Worm (Caenorhabditis elegans) whole organism, mixed stage, embryonic: Measurements from ENCODE around the gene B0491.6.

Experiments
- blmp-1 ChIP-seq: fragments of 150-350 bp; optimal IDR thresholded peaks from 2 replicates; lab custom pipeline; 2014; ENCODE audit warnings: missing biosample characterization, missing genetic modification characterization
- ceh-39 ChIP-seq: fragments of 150-350 bp; optimal IDR thresholded peaks from 2 replicates; lab custom pipeline; 2014; ENCODE audit warnings: missing biosample characterization, missing genetic modification characterization
- elt-1 ChIP-seq: sonication (generic microtip); optimal IDR thresholded peaks from 2 replicates; lab custom pipeline; 2017; ENCODE audit warnings: missing genetic modification characterization, mild to moderate bottlenecking, missing compliant biosample characterization, antibody characterized with exemption, moderate library complexity, borderline replicate concordance; ENCODE audit not compliant: insufficient read depth
- elt-3 ChIP-seq: fragments of 150-350 bp; optimal IDR thresholded peaks from 2 replicates; lab custom pipeline; 2014; ENCODE audit warnings: missing biosample characterization, missing genetic modification characterization
- lin-13 ChIP-seq: fragments of 150-350 bp; optimal IDR thresholded peaks from 2 replicates; lab custom pipeline; 2014; ENCODE audit warnings: missing biosample characterization, missing genetic modification characterization
- pha-4 ChIP-seq: fragments of 150-350 bp; optimal IDR thresholded peaks from 2 replicates; lab custom pipeline; 2018; ENCODE audit warnings: missing biosample characterization, missing genetic modification reagents, missing genetic modification characterization
- unc-39 ChIP-seq: fragments of 150-350 bp; optimal IDR thresholded peaks from 2 replicates; lab custom pipeline; 2014; ENCODE audit warnings: missing biosample characterization, missing genetic modification characterization
- ztf-11 ChIP-seq: fragments of 150-350 bp; optimal IDR thresholded peaks from 2 replicates; lab custom pipeline; 2014; ENCODE audit warnings: missing biosample characterization, missing genetic modification characterization

DNA sequence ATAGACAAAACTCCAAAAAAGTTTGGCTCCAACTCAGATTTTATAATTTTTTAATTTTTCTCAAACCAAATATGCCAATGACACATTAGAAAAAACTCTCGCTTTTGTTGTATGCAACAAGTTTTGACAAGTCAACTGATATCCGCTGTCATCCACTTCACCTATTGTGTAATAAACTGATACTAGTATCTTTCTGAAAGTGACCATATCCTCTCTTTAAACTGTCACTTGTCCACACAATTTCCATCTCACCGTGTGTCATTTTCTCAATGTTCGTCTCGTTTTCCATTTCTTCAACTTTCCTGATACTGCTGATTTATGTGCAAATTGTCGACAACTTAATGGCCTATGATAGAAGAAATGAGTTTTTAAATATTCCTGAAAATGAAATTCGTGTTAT lies 34.9 kb upstream of the B0491.6 start, which contains the start of the genes C33B4.5 and C33B4.4:
- no peak for TF ChIP-seq pha-4 (tag; lab: Kevin White, UChicago)
- no peak for TF ChIP-seq elt-1 (tag; lab: Kevin White, UChicago)
- TF ChIP-seq elt-3 (tag; lab: Kevin White, UChicago) = no peak
- no peak for TF ChIP-seq ceh-39 (tag; lab: Kevin White, UChicago)
- TF ChIP-seq unc-39 (tag; lab: Kevin White, UChicago) = no peak
- TF ChIP-seq blmp-1 (tag; lab: Kevin White, UChicago) = no peak
- no peak for TF ChIP-seq lin-13 (tag; lab: Kevin White, UChicago)
- TF ChIP-seq ztf-11 = no peak
